Worm (Caenorhabditis elegans): ENCODE measurements around the gene R11A8.1.

DNA sequence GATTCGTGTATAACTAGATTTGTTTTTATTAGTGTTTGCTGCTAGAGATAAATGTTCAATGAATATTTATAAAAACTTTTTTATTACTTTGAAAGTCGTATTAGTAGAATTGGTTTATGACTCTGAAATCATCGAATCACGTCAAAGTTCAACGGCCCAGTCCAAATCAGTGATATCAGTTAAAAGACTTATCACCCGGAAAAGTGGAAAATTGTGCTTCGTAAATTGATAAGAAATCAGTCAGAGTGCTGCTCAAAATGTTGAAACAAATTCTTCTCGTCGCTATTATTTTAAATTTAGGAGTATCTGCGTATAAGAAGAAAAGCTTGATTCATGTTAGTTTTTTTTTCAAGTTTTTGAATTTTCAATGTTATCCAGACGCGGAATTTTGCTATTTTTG is 31.3 kb upstream of the R11A8.1 start, which contains the start of gene R10H10.3:
- no peak for TF ChIP-seq ztf-29 (GFP tag; IDR thresholded peaks at IDR 0.05)
- no peak for TF ChIP-seq cog-1 (tag; optimal IDR thresholded peaks at IDR 0.05)
- no peak for TF ChIP-seq ztf-23 (GFP tag; IDR thresholded peaks at IDR 0.05)
- no peak for TF ChIP-seq flt-1 (GFP tag; IDR thresholded peaks at IDR 0.05)
- no peak for TF ChIP-seq T22C8.4 (GFP tag; IDR thresholded peaks at IDR 0.05)
- no peak for TF ChIP-seq med-1 (GFP tag; optimal IDR thresholded peaks at IDR 0.05; ENCODE audit: insufficient read depth)
- TF ChIP-seq klf-2 (GFP tag; conservative IDR thresholded peaks at IDR 0.05), result no peak
- no peak for TF ChIP-seq tab-1 (GFP tag; IDR thresholded peaks at IDR 0.05)
